Fruit fly (Drosophila melanogaster): ENCODE measurements around the gene bigmax.

DNA sequence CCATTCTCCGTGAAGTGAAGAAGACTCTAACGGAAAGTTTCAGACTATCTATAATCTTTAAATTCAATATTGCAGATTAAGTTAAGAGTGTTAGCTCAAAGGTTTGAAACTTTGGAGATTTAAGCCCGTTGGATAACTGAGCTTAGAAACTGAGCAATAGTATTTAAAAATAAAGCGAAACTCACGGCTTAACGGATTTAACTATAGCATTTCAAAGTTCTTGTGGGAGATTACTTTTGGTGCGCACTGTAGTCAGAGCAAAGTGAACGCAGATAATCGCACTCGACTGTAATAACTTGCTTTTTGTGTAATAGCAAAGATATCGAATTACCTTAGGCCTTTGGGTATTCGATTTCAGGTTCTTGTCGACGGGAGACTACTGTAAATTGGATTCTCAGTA lies 6.0 kb downstream of the bigmax start, which contains the start of gene mrt:
- no peak for TF ChIP-seq Abd-B (GFP tag; optimal IDR thresholded peaks at IDR 0.05)
- peak; percentile 61 for TF ChIP-seq HLH106 (tag; optimal IDR thresholded peaks at IDR 0.05)
- no peak for TF ChIP-seq Dfd (GFP tag; optimal IDR thresholded peaks at IDR 0.05)
- peak; percentile 39 for TF ChIP-seq sv (GFP tag; optimal IDR thresholded peaks at IDR 0.05)
- TF ChIP-seq GATAd (GFP tag; optimal IDR thresholded peaks at IDR 0.05): no peak
- TF ChIP-seq dmrt93B (GFP tag; optimal IDR thresholded peaks at IDR 0.05): peak; percentile 23
- TF ChIP-seq Hnf4 (GFP tag; optimal IDR thresholded peaks at IDR 0.05): peak; percentile 64
- no peak for TF ChIP-seq tai (GFP tag; optimal IDR thresholded peaks at IDR 0.05)
- peak; percentile 47 for TF ChIP-seq OdsH (GFP tag; optimal IDR thresholded peaks at IDR 0.05)
- no peak for TF ChIP-seq Hr78 (GFP tag; optimal IDR thresholded peaks at IDR 0.05)
- no peak for TF ChIP-seq CrebA (GFP tag; optimal IDR thresholded peaks at IDR 0.05; ENCODE audit: borderline replicate concordance)
- no peak for TF ChIP-seq Mio (GFP tag; optimal IDR thresholded peaks at IDR 0.05)
- no peak for TF ChIP-seq lola (GFP tag; optimal IDR thresholded peaks at IDR 0.05)
- no peak for TF ChIP-seq Jra (GFP tag; optimal IDR thresholded peaks at IDR 0.05)
